Worm (Caenorhabditis elegans) whole organism, early embryonic: ENCODE results near the gene F29A7.3.

Experiments used
- ama-1 ChIP-seq: fragments of 150-350 bp; optimal IDR thresholded peaks from 2 replicates; lab custom pipeline; 2014
- ets-7 ChIP-seq: sonication (generic microtip); optimal IDR thresholded peaks from 2 replicates; lab custom pipeline; 2016; ENCODE audit warnings: missing genotype, missing genetic modification characterization, missing compliant biosample characterization
- flt-1 ChIP-seq: fragments of 200-800 bp; sonication (Bioruptor generic); IDR thresholded peaks from 2 replicates; pipeline ENCODE4 v1.3.6; 2022; ENCODE audit warnings: missing genetic modification characterization, missing compliant biosample characterization
- hnd-1 ChIP-seq: sonication (generic microtip); optimal IDR thresholded peaks from 2 replicates; lab custom pipeline; 2016; ENCODE audit warnings: missing genetic modification characterization, missing compliant biosample characterization
- scrt-1 ChIP-seq: fragments of 200-800 bp; sonication (Bioruptor generic); IDR thresholded peaks from 2 replicates; pipeline ENCODE4 v1.3.6; 2022; ENCODE audit warnings: missing genetic modification characterization, missing compliant biosample characterization
- tbx-11 ChIP-seq: fragments of 200-800 bp; sonication (Bioruptor generic); IDR thresholded peaks from 2 replicates; pipeline ENCODE4 v1.3.6; 2022; ENCODE audit warnings: missing genetic modification characterization, missing compliant biosample characterization

DNA sequence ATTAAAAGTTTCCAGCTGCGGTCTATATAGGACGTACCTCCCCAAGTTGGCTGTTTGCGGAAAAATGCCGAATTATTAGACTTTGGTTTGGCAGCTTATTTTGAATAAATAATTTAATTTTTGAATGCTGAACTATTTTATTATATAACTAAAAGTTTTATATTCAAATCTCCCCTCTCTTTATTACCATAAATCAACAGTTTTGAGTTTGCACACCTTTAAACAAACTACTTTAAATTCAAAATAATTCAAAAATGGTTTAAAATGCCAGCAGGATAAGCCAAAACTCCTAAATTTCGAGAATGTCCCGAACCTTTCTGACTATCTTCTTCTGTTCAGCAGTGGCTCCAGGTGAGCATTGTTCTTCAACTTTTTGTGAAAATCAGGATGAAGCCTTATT is 26.2 kb downstream of the F29A7.3 start, which contains the start of gene F08D12.3:
- TF ChIP-seq ama-1 (lab: Kevin White, UChicago) (no peak), tbx-11 (GFP tag; lab: Robert Waterston, UW) (no peak), flt-1 (GFP tag; lab: Robert Waterston, UW) (no peak), ets-7 (tag; lab: Kevin White, UChicago) (no peak), hnd-1 (tag; lab: Kevin White, UChicago) (no peak), scrt-1 (no peak)
